Fruit fly (Drosophila melanogaster) whole organism, pupa: ENCODE measurements around the gene CG32266.

ENCODE experiments used
- CG10348 ChIP-seq: fragments of 200-800 bp; sonication (Bioruptor generic); IDR thresholded peaks from 2 replicates; pipeline ENCODE4 v1.3.6; 2022; ENCODE audit warnings: missing biosample characterization, missing genetic modification characterization
- CG12605 ChIP-seq: fragments of 200-800 bp; sonication (Bioruptor generic); IDR thresholded peaks from 2 replicates; pipeline ENCODE4 v1.3.6; 2022; ENCODE audit warnings: missing biosample characterization, missing genetic modification characterization
- CG13204 ChIP-seq: fragments of 200-800 bp; sonication (Bioruptor generic); optimal IDR thresholded peaks from 2 replicates; lab custom pipeline; 2018; ENCODE audit warnings: missing biosample characterization, mild to moderate bottlenecking, missing genetic modification characterization, moderate library complexity
- CG14655 ChIP-seq: fragments of 200-800 bp; sonication (Bioruptor generic); optimal IDR thresholded peaks from 3 replicates; lab custom pipeline; 2017; ENCODE audit warnings: mild to moderate bottlenecking, missing biosample characterization, missing genetic modification reagents, missing genetic modification characterization
- CG15710 ChIP-seq: fragments of 200-800 bp; sonication (Bioruptor generic); optimal IDR thresholded peaks from 2 replicates; lab custom pipeline; 2018; ENCODE audit warnings: missing biosample characterization, mild to moderate bottlenecking, missing genetic modification characterization, moderate library complexity
- CG17806 ChIP-seq: fragments of 200-800 bp; sonication (Bioruptor generic); optimal IDR thresholded peaks from 2 replicates; lab custom pipeline; 2018; ENCODE audit warnings: missing biosample characterization, mild to moderate bottlenecking, missing genetic modification characterization, moderate library complexity
- CG32121 ChIP-seq: fragments of 200-800 bp; sonication (Bioruptor generic); IDR thresholded peaks from 2 replicates; pipeline ENCODE4 v1.3.6; 2022; ENCODE audit warnings: missing biosample characterization, missing genetic modification characterization
- CG34367 ChIP-seq: fragments of 200-800 bp; sonication (Bioruptor generic); optimal IDR thresholded peaks from 2 replicates; lab custom pipeline; 2018; ENCODE audit warnings: missing biosample characterization, mild to moderate bottlenecking, missing genetic modification characterization
- CG4496 ChIP-seq: fragments of 200-800 bp; sonication (Bioruptor generic); IDR thresholded peaks from 3 replicates; pipeline ENCODE4 v1.3.6; 2022; ENCODE audit warnings: missing biosample characterization, missing genetic modification characterization
- CG8159 ChIP-seq: fragments of 200-800 bp; sonication (Bioruptor generic); optimal IDR thresholded peaks from 3 replicates; lab custom pipeline; 2018; ENCODE audit warnings: missing biosample characterization, mild to moderate bottlenecking, missing genetic modification characterization, moderate library complexity
- CG8301 ChIP-seq: fragments of 200-800 bp; sonication (Bioruptor generic); optimal IDR thresholded peaks from 2 replicates; lab custom pipeline; 2018; ENCODE audit warnings: missing biosample characterization, mild to moderate bottlenecking, missing genetic modification characterization
- CG9948 ChIP-seq: fragments of 200-800 bp; sonication (Bioruptor generic); optimal IDR thresholded peaks from 2 replicates; lab custom pipeline; 2018; ENCODE audit warnings: missing biosample characterization, mild to moderate bottlenecking, missing genetic modification characterization, moderate library complexity
- D1 ChIP-seq: fragments of 200-800 bp; sonication (Bioruptor generic); optimal IDR thresholded peaks from 2 replicates; lab custom pipeline; 2018; ENCODE audit warnings: missing biosample characterization, mild to moderate bottlenecking, missing genetic modification characterization, moderate library complexity
- EcR ChIP-seq: fragments of 200-800 bp; sonication (Bioruptor generic); optimal IDR thresholded peaks from 3 replicates; lab custom pipeline; 2019; ENCODE audit warnings: missing biosample characterization, missing genetic modification characterization, mild to moderate bottlenecking, moderate library complexity, missing genetic modification reagents
- Pif1A ChIP-seq: fragments of 200-800 bp; sonication (Bioruptor generic); optimal IDR thresholded peaks from 3 replicates; lab custom pipeline; 2016; ENCODE audit warnings: missing biosample characterization, missing genetic modification characterization
- Pif1B ChIP-seq: fragments of 200-800 bp; sonication (Bioruptor generic); optimal IDR thresholded peaks from 3 replicates; lab custom pipeline; 2016; ENCODE audit warnings: missing biosample characterization, missing genetic modification characterization
- Snoo ChIP-seq: fragments of 200-800 bp; sonication (Bioruptor generic); optimal IDR thresholded peaks from 3 replicates; lab custom pipeline; 2017; ENCODE audit warnings: missing biosample characterization, mild to moderate bottlenecking, missing genetic modification characterization, inconsistent platforms
- fd96Ca ChIP-seq: fragments of 200-800 bp; sonication (Bioruptor generic); IDR thresholded peaks from 3 replicates; pipeline ENCODE4 v1.3.6; 2022; ENCODE audit warnings: missing biosample characterization, missing genetic modification characterization
- gl ChIP-seq: fragments of 200-800 bp; sonication (Bioruptor generic); optimal IDR thresholded peaks from 2 replicates; lab custom pipeline; 2018; ENCODE audit warnings: missing biosample characterization, mild to moderate bottlenecking, missing genetic modification characterization
- rn ChIP-seq: fragments of 200-800 bp; sonication (Bioruptor generic); IDR thresholded peaks from 2 replicates; pipeline ENCODE4 v1.3.6; 2022; ENCODE audit warnings: missing biosample characterization, missing genetic modification characterization

Gene CG32266

DNA sequence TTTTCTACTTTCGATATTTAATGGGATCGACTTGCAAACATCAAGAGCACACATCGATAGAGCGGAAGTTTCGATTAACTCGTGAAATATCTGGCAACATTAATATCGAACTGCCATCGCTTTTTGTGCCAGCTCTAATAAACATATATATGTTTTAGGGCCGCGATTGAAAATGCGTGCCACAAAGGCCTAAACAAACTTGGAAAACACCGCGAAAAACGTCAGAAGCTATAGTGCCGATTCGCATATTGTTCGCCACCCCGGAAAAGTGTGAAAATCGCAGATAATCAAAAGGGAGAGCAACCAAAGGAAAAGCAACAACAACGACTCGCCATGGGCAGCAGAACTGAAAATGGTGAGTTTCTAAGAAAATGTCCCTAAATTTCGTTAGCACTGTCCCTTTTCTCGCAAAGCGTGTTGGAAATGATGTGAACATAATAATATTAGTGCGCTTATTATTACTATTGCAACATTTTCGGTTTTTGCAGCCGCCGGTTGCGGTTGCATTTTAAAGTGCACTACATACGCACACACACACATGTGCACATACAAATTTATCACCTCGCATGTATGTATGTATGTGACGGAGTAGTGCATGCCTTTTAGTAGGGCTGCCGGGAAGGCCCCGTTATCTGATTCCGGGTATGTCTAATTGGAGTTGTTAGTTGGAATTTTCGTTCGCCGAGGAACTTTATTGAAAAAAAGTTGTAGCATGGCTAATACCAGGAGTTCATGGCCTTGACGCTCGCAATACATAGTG is 28.1 kb downstream of the CG32266 start, which contains the start of gene enc:
enc (plus strand) TSS at position 114 of the 760 bp plus-strand sequence.
- peak; percentile 31 for TF ChIP-seq D1
- TF ChIP-seq CG32121: no peak
- TF ChIP-seq, all 21 proteins: peak for 1

DNA sequence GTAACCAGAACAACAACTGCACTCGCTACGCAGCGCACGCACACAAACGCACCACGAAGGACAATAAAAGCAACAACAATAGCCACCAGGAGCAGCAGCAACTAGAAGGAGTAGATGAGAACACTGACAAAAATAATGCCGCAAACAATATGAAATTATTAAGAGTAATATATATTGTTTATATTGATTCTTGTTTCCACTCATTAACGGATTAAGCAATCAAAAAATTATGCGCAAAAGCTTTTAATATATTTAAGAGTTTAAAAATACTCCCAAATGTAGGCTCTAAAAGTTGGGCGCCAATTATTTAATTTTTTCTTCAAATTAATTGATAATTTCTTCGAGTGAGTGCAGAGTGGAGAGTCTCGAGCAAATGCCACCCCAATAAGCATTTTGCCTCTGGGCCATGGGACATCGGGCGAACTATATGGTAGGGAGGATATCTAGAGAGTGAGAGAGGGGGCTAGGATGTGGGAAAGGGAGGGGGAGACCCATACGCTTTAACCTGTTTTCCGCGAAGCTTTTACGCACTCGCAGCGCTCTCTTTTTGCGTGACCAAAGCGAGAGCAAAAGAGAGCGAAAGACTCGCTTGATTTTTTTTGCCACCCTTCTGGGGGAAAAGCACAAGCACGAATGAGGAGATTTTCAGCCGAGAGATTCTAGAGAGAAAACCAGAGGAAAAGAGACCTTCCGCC is 34.3 kb downstream of the CG32266 start, which contains the start of gene Rdh:
Rdh (plus strand) TSS at position 660 of the 695 bp plus-strand sequence.
- TF ChIP-seq Pif1B (peak; percentile 1), CG17806 (tag; lab: Kevin White, UChicago) (peak; percentile 60), fd96Ca (GFP tag; lab: Robert Waterston, UW) (no peak), CG9948 (peak; percentile 46), CG14655 (GFP tag; lab: Kevin White, UChicago) (peak; percentile 63), CG34367 (tag; lab: Kevin White, UChicago) (peak; percentile 32), CG8159 (tag; lab: Kevin White, UChicago) (peak; percentile 79), Snoo (tag; lab: Kevin White, UChicago) (no peak), CG12605 (GFP tag; lab: Robert Waterston, UW) (0 out of 2 replicates have a peak, but pooled peaks have one; percentile 15), CG4496 (GFP tag; lab: Robert Waterston, UW) (peak; percentile 37; the same call in 2 of the 3 replicates), CG8301 (tag; lab: Kevin White, UChicago) (peak; percentile 35), Pif1A (GFP tag; lab: Kevin White, UChicago) (peak; percentile 39), CG13204 (GFP tag; lab: Kevin White, UChicago) (no peak), CG15710 (peak; percentile 63)

DNA sequence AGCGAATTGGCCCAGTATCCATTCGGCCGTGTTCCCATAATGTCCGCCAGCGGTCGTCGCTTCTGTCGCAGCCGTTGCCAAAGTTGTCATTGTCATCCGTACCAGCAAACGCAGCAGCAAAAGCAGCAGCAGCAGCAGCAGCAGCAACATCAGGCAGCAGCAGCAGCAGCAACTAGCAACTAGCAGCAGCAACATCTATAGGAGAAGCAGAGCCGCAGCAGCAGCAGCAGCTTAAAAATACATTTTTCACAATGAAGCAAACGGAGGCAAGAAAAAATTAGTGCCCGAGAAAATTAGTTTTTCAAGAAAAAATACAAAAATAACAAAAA is 34.8 kb downstream of the CG32266 start:
- no peak for TF ChIP-seq CG12605 (GFP tag; lab: Robert Waterston, UW)
- no peak for TF ChIP-seq D1
- no peak; the same call in 2 of the 3 replicates for TF ChIP-seq CG4496 (GFP tag; lab: Robert Waterston, UW)
- TF ChIP-seq Snoo (tag; lab: Kevin White, UChicago): no peak
- no peak for TF ChIP-seq fd96Ca (GFP tag; lab: Robert Waterston, UW)
- no peak for TF ChIP-seq Pif1A (GFP tag; lab: Kevin White, UChicago)
- no peak for TF ChIP-seq CG34367 (tag; lab: Kevin White, UChicago)
- TF ChIP-seq CG32121: no peak
- no peak for TF ChIP-seq CG13204 (GFP tag; lab: Kevin White, UChicago)

DNA sequence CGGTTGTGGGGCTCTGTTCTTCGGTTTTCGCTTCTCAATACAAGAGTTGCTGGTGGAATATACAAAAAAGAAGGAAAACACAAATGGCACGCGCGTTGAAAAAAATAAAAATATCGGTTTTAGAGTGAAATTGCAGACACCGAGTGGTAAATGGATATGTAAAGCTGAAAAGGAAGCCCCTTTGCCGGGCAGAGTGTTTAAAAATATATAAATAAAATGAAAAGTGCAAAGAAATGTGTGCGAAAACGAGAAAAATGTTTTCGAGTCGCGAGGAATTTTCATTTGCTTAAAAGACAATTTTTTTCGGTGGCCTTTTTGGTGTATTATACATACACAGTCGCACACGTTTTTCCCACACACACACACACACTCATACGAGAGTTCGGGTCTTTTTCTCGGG is 35.3 kb downstream of the CG32266 start:
- TF ChIP-seq CG14655 (GFP tag; lab: Kevin White, UChicago) (peak; percentile 17), Pif1B (no peak)
- TF ChIP-seq, all 21 proteins: peak for 1

DNA sequence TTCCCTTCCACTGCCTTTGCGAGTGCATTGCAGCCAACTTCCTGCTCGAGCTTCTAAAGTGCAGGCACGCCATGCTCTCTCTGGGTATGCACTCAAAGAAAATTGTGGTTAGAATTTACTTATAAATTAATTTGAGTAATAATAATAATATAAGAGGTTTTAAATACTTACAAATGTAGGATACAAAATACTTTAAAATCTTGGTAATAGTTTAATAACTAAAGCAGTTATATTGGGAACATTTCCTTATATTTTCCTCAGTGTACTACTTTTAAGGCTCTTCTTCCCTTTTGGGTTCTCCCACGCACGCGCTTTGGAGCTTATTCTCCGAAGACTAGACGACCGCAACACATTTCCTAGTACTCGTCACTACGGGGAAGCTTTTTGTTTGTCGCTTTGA is 35.9 kb downstream of the CG32266 start:
- no peak for TF ChIP-seq CG13204 (GFP tag; lab: Kevin White, UChicago)
- peak; percentile 56 for TF ChIP-seq Pif1B
- peak; percentile 81 for TF ChIP-seq CG15710
- TF ChIP-seq CG32121: peak; percentile 85
- peak; percentile 67; the same call in 2 of the 3 replicates for TF ChIP-seq fd96Ca (GFP tag; lab: Robert Waterston, UW)
- peak; percentile 8 for TF ChIP-seq gl (tag; lab: Kevin White, UChicago)
- peak; percentile 63; the same call in 2 of the 3 replicates for TF ChIP-seq CG4496 (GFP tag; lab: Robert Waterston, UW)
- no peak for TF ChIP-seq CG17806 (tag; lab: Kevin White, UChicago)
- peak; percentile 60 for TF ChIP-seq CG10348 (GFP tag; lab: Robert Waterston, UW)
- no peak for TF ChIP-seq CG34367 (tag; lab: Kevin White, UChicago)
- peak; percentile 85 for TF ChIP-seq CG8159 (tag; lab: Kevin White, UChicago)
- TF ChIP-seq rn (GFP tag; lab: Robert Waterston, UW): peak; percentile 64
- TF ChIP-seq CG12605 (GFP tag; lab: Robert Waterston, UW): peak; percentile 58; the same call in 1 of the 2 replicates

DNA sequence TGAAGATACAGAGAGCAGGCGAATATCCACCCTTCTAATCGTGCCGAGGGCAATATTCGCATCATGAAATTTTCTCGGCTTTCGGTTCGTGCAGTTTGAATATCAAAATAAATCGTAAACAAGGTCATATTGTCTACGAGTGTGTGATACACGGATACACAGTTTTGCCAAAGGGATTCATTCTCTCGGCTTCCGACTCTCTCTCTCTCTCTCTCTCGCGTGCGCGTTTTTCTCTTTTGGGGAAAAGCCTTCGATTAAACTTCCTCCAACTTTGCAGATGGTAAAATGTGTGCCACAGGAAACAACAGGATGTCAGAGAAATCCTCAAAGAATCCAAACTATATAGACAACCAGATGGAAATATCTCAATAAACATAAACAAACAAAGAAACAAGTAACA is 37.5 kb downstream of the CG32266 start:
- TF ChIP-seq CG8159 (tag; lab: Kevin White, UChicago) (no peak), CG10348 (GFP tag; lab: Robert Waterston, UW) (no peak), EcR (GFP tag; lab: Kevin White, UChicago) (no peak), CG4496 (GFP tag; lab: Robert Waterston, UW) (no peak), CG12605 (GFP tag; lab: Robert Waterston, UW) (no peak)
